Fruit fly (Drosophila melanogaster): Measurements from ENCODE around the gene CG44362.

dm6 chr3L:11432472-11432871 lies 35.1 kb downstream of the CG44362 start:
- TF ChIP-seq Abd-B (GFP tag; optimal IDR thresholded peaks at IDR 0.05) (no peak), usp (GFP tag; optimal IDR thresholded peaks at IDR 0.05) (no peak), lola (GFP tag; optimal IDR thresholded peaks at IDR 0.05) (no peak), brk (GFP tag; optimal IDR thresholded peaks at IDR 0.05) (no peak)

Data from whole organism, wandering third instar larva.